Worm (Caenorhabditis elegans): ENCODE measurements around the gene zhit-3.

Gene zhit-3

DNA sequence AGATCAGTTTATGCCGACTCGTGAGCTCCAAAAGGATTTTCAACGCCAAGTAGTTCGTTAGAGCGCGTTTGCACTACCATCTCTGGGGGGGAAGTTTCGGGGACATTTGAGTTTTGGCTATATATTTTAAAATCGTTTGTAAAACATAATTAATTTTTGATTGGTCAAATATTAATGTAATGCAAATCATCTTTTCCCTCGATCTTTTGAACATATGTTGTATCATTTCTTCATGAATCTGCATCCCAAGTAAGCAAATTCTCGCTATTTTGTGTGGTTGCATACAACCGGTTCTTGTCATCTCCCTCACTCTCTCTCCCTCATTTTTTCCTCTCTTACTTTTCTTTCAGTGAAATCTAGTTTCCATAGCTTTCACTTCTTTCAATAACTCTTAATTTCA lies 33.8 kb downstream of the zhit-3 start (continued):
- peak; percentile 23 for TF ChIP-seq nhr-237 (tag; optimal IDR thresholded peaks at IDR 0.05)
- peak; percentile 15 for TF ChIP-seq sup-37 (GFP tag; optimal IDR thresholded peaks at IDR 0.05)
- TF ChIP-seq snpc-4 (tag; optimal IDR thresholded peaks at IDR 0.05), result peak; percentile 54
- no peak for TF ChIP-seq efl-3 (GFP tag; optimal IDR thresholded peaks at IDR 0.05)
- TF ChIP-seq nhr-20 (tag; optimal IDR thresholded peaks at IDR 0.05), result peak; percentile 85
- TF ChIP-seq blmp-1 (tag; optimal IDR thresholded peaks at IDR 0.05), result peak; percentile 95
- TF ChIP-seq fkh-4 (tag; optimal IDR thresholded peaks at IDR 0.05; ENCODE audit: borderline replicate concordance), result peak; percentile 34
- TF ChIP-seq dpl-1 (GFP tag; optimal IDR thresholded peaks at IDR 0.05), result peak; percentile 32 to 56 (median 39)
- TF ChIP-seq F16B12.6 (tag; optimal IDR thresholded peaks at IDR 0.05), result no peak
- TF ChIP-seq fkh-10 (GFP tag; optimal IDR thresholded peaks at IDR 0.05), result no peak
- no peak for TF ChIP-seq Y116A8C.19 (tag; optimal IDR thresholded peaks at IDR 0.05; ENCODE audit: borderline replicate concordance)
- TF ChIP-seq mab-9 (GFP tag; IDR thresholded peaks at IDR 0.05), result peak; percentile 34; the same call in 1 of the 2 replicates
- TF ChIP-seq tbx-2 (tag; optimal IDR thresholded peaks at IDR 0.05), result peak; percentile 75
- TF ChIP-seq hlh-4 (tag; optimal IDR thresholded peaks at IDR 0.05), result peak; percentile 24
- no peak for TF ChIP-seq hpl-2 (GFP tag; optimal IDR thresholded peaks at IDR 0.05)
- no peak for TF ChIP-seq zag-1 (tag; optimal IDR thresholded peaks at IDR 0.05)
- no peak for TF ChIP-seq tlp-1 (tag; optimal IDR thresholded peaks at IDR 0.05)
- no peak for TF ChIP-seq sptf-1 (tag; optimal IDR thresholded peaks at IDR 0.05)
- peak; percentile 37 for TF ChIP-seq mep-1 (tag; optimal IDR thresholded peaks at IDR 0.05)
- no peak for TF ChIP-seq nhr-12 (tag; optimal IDR thresholded peaks at IDR 0.05)
- TF ChIP-seq snu-23 (GFP tag; optimal IDR thresholded peaks at IDR 0.05), result peak; percentile 81
- TF ChIP-seq dsc-1 (tag; optimal IDR thresholded peaks at IDR 0.05), result peak; percentile 73
- TF ChIP-seq grh-1 (GFP tag; IDR thresholded peaks at IDR 0.05), result peak; percentile 91
- TF ChIP-seq mdl-1 (tag; optimal IDR thresholded peaks at IDR 0.05), result no peak
- no peak for TF ChIP-seq ztf-4 (tag; optimal IDR thresholded peaks at IDR 0.05)
- peak; percentile 79 for TF ChIP-seq xbp-1 (tag; optimal IDR thresholded peaks at IDR 0.05)
- TF ChIP-seq ceh-8 (GFP tag; optimal IDR thresholded peaks at IDR 0.05), result no peak
- peak; percentile 84 for TF ChIP-seq nhr-71 (tag; optimal IDR thresholded peaks at IDR 0.05)
- no peak for TF ChIP-seq mef-2 (tag; optimal IDR thresholded peaks at IDR 0.05)
- no peak for TF ChIP-seq unc-62 (GFP tag; optimal IDR thresholded peaks at IDR 0.05)
- no peak for TF ChIP-seq alr-1 (tag; optimal IDR thresholded peaks at IDR 0.05; ENCODE audit: borderline replicate concordance)
- TF ChIP-seq nhr-90 (tag; optimal IDR thresholded peaks at IDR 0.05; ENCODE audit: poor library complexity), result peak; percentile 80
- TF ChIP-seq lir-3 (tag; optimal IDR thresholded peaks at IDR 0.05; ENCODE audit: poor library complexity), result peak; percentile 83
- peak; percentile 63 for TF ChIP-seq isw-1 (GFP tag; IDR thresholded peaks at IDR 0.05)
- peak; percentile 50 to 76 for TF ChIP-seq lin-35 (GFP tag; optimal IDR thresholded peaks at IDR 0.05)
- TF ChIP-seq sox-4 (tag; optimal IDR thresholded peaks at IDR 0.05), result peak; percentile 41
- peak; percentile 62 for TF ChIP-seq vab-15 (tag; optimal IDR thresholded peaks at IDR 0.05)
- peak; percentile 24 for TF ChIP-seq elt-2 (tag; optimal IDR thresholded peaks at IDR 0.05)
- peak; percentile 41 for TF ChIP-seq pag-3 (tag; optimal IDR thresholded peaks at IDR 0.05; ENCODE audit: borderline replicate concordance, insufficient read depth)
- TF ChIP-seq pax-3 (tag; optimal IDR thresholded peaks at IDR 0.05), result peak; percentile 78
- peak; percentile 29 for TF ChIP-seq rnt-1 (tag; optimal IDR thresholded peaks at IDR 0.05)
- no peak for TF ChIP-seq pqm-1 (tag; optimal IDR thresholded peaks at IDR 0.05)
- no peak for TF ChIP-seq ceh-82 (tag; optimal IDR thresholded peaks at IDR 0.05)
- TF ChIP-seq nhr-76 (tag; optimal IDR thresholded peaks at IDR 0.05), result no peak
- TF ChIP-seq egl-13 (tag; optimal IDR thresholded peaks at IDR 0.05), result peak; percentile 70
- TF ChIP-seq ztf-11 (tag; optimal IDR thresholded peaks at IDR 0.05), result peak in 1 of 2 experiments; percentile 60
- TF ChIP-seq ets-5 (GFP tag; IDR thresholded peaks at IDR 0.05), result no peak
- peak; percentile 85 for TF ChIP-seq fkh-8 (tag; optimal IDR thresholded peaks at IDR 0.05)
- peak; percentile 39 for TF ChIP-seq unc-130 (tag; optimal IDR thresholded peaks at IDR 0.05)
- peak; percentile 52 to 81 for TF ChIP-seq lsy-2 (tag; optimal IDR thresholded peaks at IDR 0.05)
- TF ChIP-seq ceh-90 (tag; optimal IDR thresholded peaks at IDR 0.05), result peak; percentile 35
- peak; percentile 71 for TF ChIP-seq swsn-7 (tag; optimal IDR thresholded peaks at IDR 0.05)

Measured in whole organism, L1 larva.